Fruit fly (Drosophila melanogaster) Kc167 (cell line): Measurements from ENCODE around the gene prg.

Experiments
- Myc ChIP-seq: fragments of >200 bp; optimal IDR thresholded peaks from 2 replicates; lab custom pipeline; 2017; ENCODE audit warnings: missing external identifiers
- Sin3A ChIP-seq: fragments of >200 bp; optimal IDR thresholded peaks from 2 replicates; lab custom pipeline; 2018; ENCODE audit warnings: missing external identifiers
- insv ChIP-seq: fragments of >200 bp; optimal IDR thresholded peaks from 3 replicates; lab custom pipeline; 2018; ENCODE audit warnings: missing external identifiers
- psq ChIP-seq: fragments of >200 bp; optimal IDR thresholded peaks from 2 replicates; lab custom pipeline; 2017; ENCODE audit warnings: missing external identifiers
- ttk ChIP-seq: sonication (Bioruptor generic); optimal IDR thresholded peaks from 2 replicates; lab custom pipeline; 2017; ENCODE audit warnings: missing external identifiers

DNA sequence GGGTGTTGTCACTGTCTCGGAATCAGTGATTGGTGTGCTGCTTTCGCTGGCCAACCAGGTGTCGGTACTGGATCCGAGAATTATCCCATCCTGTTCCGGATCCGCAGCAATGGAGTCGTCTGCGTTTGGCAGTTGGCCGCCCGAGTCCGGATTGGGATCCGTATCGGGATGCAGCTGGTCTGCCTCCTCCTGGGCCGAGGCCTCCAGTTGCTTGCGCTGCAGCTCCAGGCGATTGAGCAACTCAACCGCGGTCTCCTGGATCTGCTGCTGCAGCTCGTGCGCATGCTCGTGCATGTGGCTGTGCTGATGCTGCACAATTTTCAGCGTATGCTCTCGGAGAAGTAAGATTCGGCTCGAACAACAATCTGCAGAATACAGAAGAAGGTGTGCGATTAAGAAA, 32.2 kb upstream of the prg start:
- no peak for TF ChIP-seq psq (lab: Kevin White, UChicago)
- no peak for TF ChIP-seq Myc (lab: Kevin White, UChicago)
- TF ChIP-seq Sin3A (lab: Kevin White, UChicago), result no peak
- no peak for TF ChIP-seq ttk
- no peak for TF ChIP-seq insv (lab: Kevin White, UChicago)
